Worm (Caenorhabditis elegans): Measurements from ENCODE around the gene C53D6.11.

- no peak for TF ChIP-seq blmp-1 (tag; optimal IDR thresholded peaks at IDR 0.05)
- no peak for TF ChIP-seq mab-5 (tag; optimal IDR thresholded peaks at IDR 0.05)
- TF ChIP-seq snpc-4 (tag; optimal IDR thresholded peaks at IDR 0.05): no peak
- TF ChIP-seq ztf-11 (tag; optimal IDR thresholded peaks at IDR 0.05): no peak
- no peak for TF ChIP-seq mep-1 (tag; optimal IDR thresholded peaks at IDR 0.05)
- no peak for TF ChIP-seq nhr-237 (tag; optimal IDR thresholded peaks at IDR 0.05)
- TF ChIP-seq tbx-8 (GFP tag; optimal IDR thresholded peaks at IDR 0.05): no peak
- TF ChIP-seq ceh-83 (GFP tag; optimal IDR thresholded peaks at IDR 0.05): no peak
- TF ChIP-seq nhr-76 (tag; optimal IDR thresholded peaks at IDR 0.05): no peak
- no peak for TF ChIP-seq unc-62 (GFP tag; optimal IDR thresholded peaks at IDR 0.05)
- no peak for TF ChIP-seq nhr-28 (tag; optimal IDR thresholded peaks at IDR 0.05)
Observed at ce11 chrIV:9040393-9040792, 30.0 kb downstream of the C53D6.11 start, which contains the start of gene Y73F4A.3.

Data from whole organism, mixed stage, embryonic.